Fruit fly (Drosophila melanogaster): ENCODE measurements around the gene alpha4GT2.

The alpha4GT2 gene

DNA sequence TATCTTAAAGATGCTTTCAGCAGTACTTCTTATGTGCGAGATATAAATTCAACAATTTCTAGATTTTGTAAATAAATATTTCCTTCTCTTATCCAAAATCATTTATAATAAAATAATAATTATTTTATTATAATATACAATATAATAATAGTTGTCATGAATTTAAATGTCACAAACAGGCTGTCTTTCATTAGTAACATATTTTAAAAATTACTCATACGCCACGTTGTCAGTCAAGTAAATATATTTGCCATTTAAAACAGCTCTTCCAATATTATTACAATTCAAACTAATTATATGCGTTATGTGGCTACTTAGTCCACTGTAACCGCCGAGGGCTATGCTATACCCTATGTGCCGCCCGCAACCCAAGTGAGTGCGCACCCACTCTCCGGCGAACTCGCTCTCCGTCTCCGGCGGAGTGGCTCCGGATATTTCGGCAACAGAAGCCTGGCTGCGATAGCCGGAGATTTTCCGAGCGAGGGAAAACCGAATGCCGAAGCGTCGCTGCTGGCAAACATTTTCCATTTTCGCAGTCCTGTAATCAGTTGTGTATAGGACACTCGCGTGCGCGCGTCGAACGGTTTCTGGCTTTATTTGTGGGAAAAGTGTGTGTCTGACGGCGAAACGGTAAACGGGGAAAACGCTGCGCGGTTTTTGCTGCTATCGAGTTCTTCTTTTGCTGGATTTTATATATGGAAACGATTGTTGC, 23.7 kb downstream of the alpha4GT2 start, which contains the start of gene CG5890:
Gene CG5890, plus strand, starts transcription at position 561 of the 712 bp plus-strand sequence.
- no peak for TF ChIP-seq CG17801 (GFP tag; optimal IDR thresholded peaks at IDR 0.05; ENCODE audit: partially characterized antibody)

DNA sequence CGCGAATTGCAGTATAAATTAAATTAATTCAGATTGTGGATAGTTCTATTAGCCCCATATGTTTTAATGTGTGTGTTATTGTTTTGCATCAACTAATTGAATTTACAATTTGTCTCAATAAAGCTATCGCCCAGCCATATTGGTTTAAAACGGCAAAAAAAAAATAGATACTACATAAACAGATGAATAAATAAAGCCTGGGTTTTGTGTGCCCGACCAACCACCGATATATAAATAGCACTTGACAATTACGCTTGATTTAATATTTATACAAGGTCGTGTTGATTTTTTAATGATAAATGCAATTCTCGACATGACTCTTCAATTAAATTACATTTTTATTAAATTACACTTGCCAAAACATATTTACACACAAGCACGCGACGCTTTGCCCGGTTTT, 38.4 kb downstream of the alpha4GT2 start:
- no peak for TF ChIP-seq CG17801 (GFP tag; optimal IDR thresholded peaks at IDR 0.05; ENCODE audit: partially characterized antibody)

DNA sequence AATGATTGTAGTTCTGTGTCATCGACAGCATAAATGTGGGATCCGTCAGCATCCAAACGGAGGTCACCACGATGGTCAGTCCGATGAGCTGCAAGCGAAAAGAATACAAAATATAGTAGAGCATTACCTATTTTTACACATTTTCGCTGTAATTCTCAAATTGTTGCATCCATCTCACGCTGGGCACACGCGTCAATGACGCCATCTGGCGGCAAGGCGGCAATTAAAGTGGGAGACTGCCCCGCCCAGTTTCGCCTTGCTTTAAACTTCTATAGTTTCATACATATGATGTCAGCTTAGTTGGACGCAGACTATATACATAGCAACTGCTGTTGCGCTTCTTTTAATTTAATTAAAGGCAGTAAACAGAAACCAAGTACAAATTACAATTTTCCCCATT, 44.6 kb downstream of the alpha4GT2 start:
- TF ChIP-seq CG17801 (GFP tag; optimal IDR thresholded peaks at IDR 0.05; ENCODE audit: partially characterized antibody) = no peak

DNA sequence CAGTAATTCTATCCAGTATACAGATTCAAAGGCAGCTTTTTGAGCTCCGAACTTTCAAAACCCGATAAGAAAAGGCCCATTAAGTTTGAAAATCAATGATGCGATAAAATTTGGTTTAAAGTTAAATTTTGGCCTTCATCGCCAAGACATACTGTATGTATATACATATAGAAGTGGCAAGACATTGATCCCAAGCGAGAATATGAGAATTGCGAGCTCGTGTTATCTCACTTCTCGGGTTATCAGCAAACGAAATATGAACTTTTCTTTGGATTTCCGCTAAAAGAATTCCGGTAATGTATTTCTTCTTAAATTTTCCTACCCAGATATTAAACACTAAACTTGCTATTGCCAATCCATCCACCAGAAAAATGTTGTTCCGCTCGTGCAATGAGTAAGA, 45.0 kb downstream of the alpha4GT2 start:
- TF ChIP-seq CG17801 (GFP tag; optimal IDR thresholded peaks at IDR 0.05; ENCODE audit: partially characterized antibody) = no peak

DNA sequence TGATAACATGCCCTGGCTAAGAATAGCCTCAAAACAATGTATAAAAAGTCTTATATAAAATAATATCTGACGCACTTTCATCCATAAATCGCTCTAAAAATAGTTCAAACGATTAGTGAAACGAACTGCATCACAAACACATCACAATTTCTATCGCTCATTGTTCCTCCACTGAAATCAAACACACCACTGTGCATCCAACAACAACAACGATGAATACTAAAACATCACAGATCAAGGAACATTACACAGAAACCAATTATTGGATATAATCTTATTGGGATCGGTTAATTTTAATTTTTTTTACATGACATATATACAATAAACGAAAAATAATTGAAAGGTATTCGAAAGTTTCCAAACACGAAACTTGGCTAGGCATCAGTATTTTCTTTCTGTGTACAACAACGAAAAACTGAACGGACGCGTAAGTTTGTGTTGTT, 47.3 kb downstream of the alpha4GT2 start:
- TF ChIP-seq CG17801 (GFP tag; optimal IDR thresholded peaks at IDR 0.05; ENCODE audit: partially characterized antibody) = no peak

DNA sequence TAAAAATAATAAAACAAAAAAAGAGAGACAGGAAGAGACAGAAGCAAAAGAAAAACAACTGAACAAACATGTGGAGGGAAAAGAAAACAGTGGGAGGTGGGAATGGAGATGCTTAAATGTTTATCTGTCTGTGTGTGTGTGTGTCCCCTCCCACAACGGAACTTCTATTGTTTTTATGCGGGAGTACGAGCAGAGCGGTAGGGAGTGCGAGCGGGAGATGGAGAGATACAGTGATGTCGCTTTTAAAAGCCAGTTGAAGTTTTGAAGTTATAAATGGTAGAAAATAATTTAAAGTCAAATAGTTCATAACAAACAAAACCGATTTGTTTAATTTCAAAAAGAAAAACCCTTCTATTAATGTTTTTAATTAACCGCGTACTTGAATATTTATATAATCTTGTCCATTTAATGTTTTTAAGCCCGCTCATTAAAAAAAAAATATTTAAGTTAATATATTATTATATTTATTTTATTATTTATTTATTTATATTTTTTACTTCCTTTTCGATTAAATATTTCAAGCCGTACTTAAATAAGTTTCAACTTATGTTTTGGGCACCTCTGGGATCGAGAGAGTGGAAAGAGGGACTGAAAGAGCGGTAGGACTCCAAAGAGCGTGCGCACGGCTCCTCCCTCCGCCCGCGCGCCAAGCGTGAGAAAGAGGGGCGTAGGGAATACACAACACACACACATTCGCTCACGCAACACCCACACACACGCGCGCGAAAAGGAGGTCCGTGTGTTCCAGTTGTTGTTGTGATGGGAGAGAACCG, 48.4 kb downstream of the alpha4GT2 start:
- TF ChIP-seq CG17801 (GFP tag; optimal IDR thresholded peaks at IDR 0.05; ENCODE audit: partially characterized antibody) = peak; percentile 4

dm6 chr3R:25880971-25881809, 49.2 kb downstream of the alpha4GT2 start, which contains the start of gene Tsp96F:
TSS of gene Tsp96F (minus strand) at chr3R:25881427.
- no peak for TF ChIP-seq CG17801 (GFP tag; optimal IDR thresholded peaks at IDR 0.05; ENCODE audit: partially characterized antibody)

dm6 chr3R:25881915-25882314, 49.9 kb downstream of the alpha4GT2 start, which contains the start of gene SppL:
TSS of gene SppL (plus strand) at chr3R:25881984.
- no peak for TF ChIP-seq CG17801 (GFP tag; optimal IDR thresholded peaks at IDR 0.05; ENCODE audit: partially characterized antibody)

DNA sequence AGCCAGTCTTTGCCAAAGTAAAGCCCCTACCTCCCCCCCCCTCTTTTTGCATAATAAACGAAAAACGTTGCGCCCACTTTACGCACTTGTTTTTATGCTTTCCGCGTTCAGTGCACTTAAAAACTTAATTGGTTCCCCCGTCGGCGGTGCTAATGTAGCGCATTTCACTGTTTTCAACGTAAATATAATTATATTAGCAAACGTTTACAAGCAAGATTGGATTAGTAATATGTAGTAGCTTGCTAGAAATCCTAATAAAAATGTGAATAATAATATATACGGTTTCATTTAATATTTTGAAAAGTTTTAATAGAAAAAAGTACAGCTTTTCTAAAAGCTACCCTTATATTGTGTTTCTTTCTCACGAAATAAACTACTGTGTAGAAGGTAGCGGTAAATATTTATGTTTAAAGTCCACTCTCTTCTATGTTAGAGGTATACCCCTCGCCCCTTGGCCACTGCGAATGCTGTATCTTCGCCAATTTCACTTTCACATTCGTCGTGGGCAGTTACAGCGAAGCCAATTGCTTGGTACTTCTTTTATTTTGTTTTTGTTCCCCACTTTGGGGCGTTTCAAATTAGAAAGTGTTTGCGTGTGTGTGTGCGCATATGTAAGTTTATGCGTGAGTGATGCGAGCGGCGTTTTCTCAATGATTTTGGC, 50.7 kb downstream of the alpha4GT2 start:
- TF ChIP-seq CG17801 (GFP tag; optimal IDR thresholded peaks at IDR 0.05; ENCODE audit: partially characterized antibody) = peak; percentile 61

- no peak for TF ChIP-seq CG17801 (GFP tag; optimal IDR thresholded peaks at IDR 0.05; ENCODE audit: partially characterized antibody)
Measured at dm6 chr3R:25883877-25884276, 51.8 kb downstream of the alpha4GT2 start.

DNA sequence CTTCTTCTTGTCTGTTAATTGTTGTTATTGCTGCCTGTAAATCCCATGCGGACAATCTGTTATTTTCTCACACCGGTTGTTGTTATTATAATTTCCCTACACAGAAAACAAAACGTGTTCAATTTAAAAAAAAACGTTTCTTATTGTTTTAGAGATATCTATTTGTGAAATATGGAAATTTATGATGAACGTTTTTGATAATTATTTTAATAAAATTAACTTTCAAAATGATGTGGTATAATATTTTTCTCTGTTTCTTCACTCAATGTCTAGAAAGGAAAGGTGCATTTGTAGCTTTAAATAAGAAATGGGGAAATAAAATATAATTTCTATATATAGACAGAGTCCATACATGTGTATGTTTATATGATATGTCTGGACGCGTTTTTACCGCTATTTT, 52.3 kb downstream of the alpha4GT2 start:
- peak; percentile 21 for TF ChIP-seq CG17801 (GFP tag; optimal IDR thresholded peaks at IDR 0.05; ENCODE audit: partially characterized antibody)

- no peak for TF ChIP-seq CG17801 (GFP tag; optimal IDR thresholded peaks at IDR 0.05; ENCODE audit: partially characterized antibody)
Measured at dm6 chr3R:25885136-25885535, 53.1 kb downstream of the alpha4GT2 start.

dm6 chr3R:25888307-25889075, 56.5 kb downstream of the alpha4GT2 start, which contains the start of gene Lnk:
TSS of gene Lnk (plus strand) at chr3R:25888542.
- peak; percentile 62 for TF ChIP-seq CG17801 (GFP tag; optimal IDR thresholded peaks at IDR 0.05; ENCODE audit: partially characterized antibody)

All from ovary, adult (tissue).